Worm (Caenorhabditis elegans) whole organism, late embryonic: ENCODE measurements around the gene F33E11.2.

Experiments used
- C08G9.2 ChIP-seq: sonication (generic microtip); optimal IDR thresholded peaks from 2 replicates; lab custom pipeline; 2016; ENCODE audit warnings: mild to moderate bottlenecking, missing genetic modification characterization, moderate library complexity, missing compliant biosample characterization
- ama-1 ChIP-seq: fragments of 150-350 bp; optimal IDR thresholded peaks from 2 replicates; lab custom pipeline; 2014
- ceh-31 ChIP-seq: sonication (generic microtip); optimal IDR thresholded peaks from 2 replicates; lab custom pipeline; 2016; ENCODE audit warnings: missing genetic modification characterization, missing compliant biosample characterization
- dmd-4 ChIP-seq: sonication (generic microtip); optimal IDR thresholded peaks from 2 replicates; lab custom pipeline; 2016; ENCODE audit warnings: borderline replicate concordance, missing genetic modification characterization, missing compliant biosample characterization
- hlh-30 ChIP-seq: sonication (generic microtip); optimal IDR thresholded peaks from 2 replicates; lab custom pipeline; 2017; ENCODE audit warnings: antibody characterized with exemption, missing genetic modification characterization, missing compliant biosample characterization; ENCODE audit not compliant: insufficient read depth
- lin-11 ChIP-seq: fragments of 200-800 bp; sonication (Bioruptor generic); optimal IDR thresholded peaks from 2 replicates; lab custom pipeline; 2018; ENCODE audit warnings: mild to moderate bottlenecking, missing genetic modification characterization, missing compliant biosample characterization
- nfya-1 ChIP-seq: sonication (generic microtip); optimal IDR thresholded peaks from 2 replicates; lab custom pipeline; 2017; ENCODE audit warnings: missing genetic modification characterization, mild to moderate bottlenecking, missing compliant biosample characterization, antibody characterized with exemption, moderate library complexity
- pag-3 ChIP-seq: sonication (generic microtip); optimal IDR thresholded peaks from 2 replicates; lab custom pipeline; 2016; ENCODE audit warnings: missing compliant biosample characterization, missing genetic modification characterization, borderline replicate concordance

ce11 chrV:272837-273236 is 24.9 kb upstream of the F33E11.2 start, which contains the start of gene nlp-70:
- no peak for TF ChIP-seq ceh-31 (tag; lab: Kevin White, UChicago)
- TF ChIP-seq C08G9.2 (tag; lab: Kevin White, UChicago) = no peak
- TF ChIP-seq hlh-30 = no peak
- no peak for TF ChIP-seq lin-11 (tag; lab: Kevin White, UChicago)
- TF ChIP-seq dmd-4 (tag; lab: Kevin White, UChicago) = no peak
- no peak for TF ChIP-seq nfya-1 (tag; lab: Kevin White, UChicago)
- TF ChIP-seq pag-3 = no peak
- TF ChIP-seq ama-1 (lab: Kevin White, UChicago) = no peak
